Worm (Caenorhabditis elegans) whole organism, L4 larva: ENCODE results near the gene R31.2.

Experiments
- D1046.2 ChIP-seq: fragments of 200-800 bp; sonication (Bioruptor generic); IDR thresholded peaks from 2 replicates; pipeline ENCODE4 v1.3.6; 2022; ENCODE audit warnings: missing genetic modification characterization, missing compliant biosample characterization
- F26F4.8 ChIP-seq: fragments of 200-800 bp; sonication (Bioruptor generic); conservative IDR thresholded peaks from 2 replicates; pipeline ENCODE4 v1.3.6; 2022; ENCODE audit warnings: missing genetic modification characterization, missing compliant biosample characterization
- Y105C5A.15 ChIP-seq: fragments of 200-800 bp; sonication (Bioruptor generic); IDR thresholded peaks from 2 replicates; pipeline ENCODE4 v1.3.6; 2022; ENCODE audit warnings: missing genetic modification characterization, missing compliant biosample characterization
- Y75B8A.6 ChIP-seq: fragments of 200-800 bp; sonication (Bioruptor generic); IDR thresholded peaks from 2 replicates; pipeline ENCODE4 v1.3.6; 2022; ENCODE audit warnings: missing genetic modification reagents, missing genetic modification characterization, missing compliant biosample characterization
- ZK337.2 ChIP-seq: fragments of 200-800 bp; sonication (Bioruptor generic); IDR thresholded peaks from 2 replicates; pipeline ENCODE4 v1.3.6; 2022; ENCODE audit warnings: missing genetic modification reagents, missing genetic modification characterization, missing compliant biosample characterization
- aha-1 ChIP-seq: fragments of 150-350 bp; peaks from one replicate; lab custom pipeline; 2014; ENCODE audit warnings: missing biosample characterization, missing genetic modification characterization
- ama-1 ChIP-seq: fragments of 150-350 bp; optimal IDR thresholded peaks from 2 replicates; lab custom pipeline; 2014; ENCODE audit warnings: inconsistent platforms, mixed read lengths
- attf-4 ChIP-seq: sonication (generic microtip); optimal IDR thresholded peaks from 3 replicates; lab custom pipeline; 2017; ENCODE audit warnings: missing biosample characterization, missing genetic modification characterization
- ceh-20 ChIP-seq: fragments of 200-800 bp; sonication (Bioruptor generic); IDR thresholded peaks from 2 replicates; pipeline ENCODE4 v1.3.6; 2022; ENCODE audit warnings: missing genetic modification reagents, missing genetic modification characterization, missing compliant biosample characterization
- ceh-32 ChIP-seq: sonication (generic microtip); optimal IDR thresholded peaks from 2 replicates; lab custom pipeline; 2016; ENCODE audit warnings: mild to moderate bottlenecking, missing genetic modification characterization, missing compliant biosample characterization; ENCODE audit not compliant: poor library complexity
- ctbp-1 ChIP-seq: fragments of 200-800 bp; sonication (Bioruptor generic); IDR thresholded peaks from 2 replicates; pipeline ENCODE4 v1.3.6; 2022; ENCODE audit warnings: missing genetic modification reagents, missing genetic modification characterization, missing compliant biosample characterization
- daf-16 ChIP-seq, 3 experiments: sonication (generic microtip); optimal IDR thresholded peaks; 2 replicates each; lab custom pipeline; 2016 to 2017; ENCODE audit warnings: missing genetic modification characterization in 3 of 3, missing genetic modification reagents in 3 of 3, mild to moderate bottlenecking in 2 of 3, missing compliant biosample characterization in 2 of 3, missing biosample characterization in 1 of 3, moderate library complexity in 1 of 3
- daf-19 ChIP-seq: fragments of 200-800 bp; sonication (Bioruptor generic); conservative IDR thresholded peaks from 2 replicates; pipeline ENCODE4 v1.3.6; 2022; ENCODE audit warnings: missing genetic modification characterization, missing compliant biosample characterization
- dpl-1 ChIP-seq: fragments of 150-350 bp; optimal IDR thresholded peaks from 2 replicates; lab custom pipeline; 2014; ENCODE audit warnings: missing biosample characterization, missing genetic modification reagents, missing genetic modification characterization
- duxl-1 ChIP-seq: sonication (generic microtip); optimal IDR thresholded peaks from 2 replicates; lab custom pipeline; 2016; ENCODE audit warnings: mild to moderate bottlenecking, missing genetic modification characterization, moderate library complexity, missing compliant biosample characterization; ENCODE audit not compliant: poor library complexity
- dve-1 ChIP-seq: sonication (generic microtip); optimal IDR thresholded peaks from 2 replicates; lab custom pipeline; 2017; ENCODE audit warnings: antibody characterized with exemption, mild to moderate bottlenecking, missing genetic modification characterization, missing compliant biosample characterization; ENCODE audit not compliant: insufficient read depth
- hif-1 ChIP-seq, 2 experiments: sonication (generic microtip); optimal IDR thresholded peaks; 2 replicates each; lab custom pipeline; 2016 to 2017; ENCODE audit warnings: missing compliant biosample characterization in 2 of 2, missing genetic modification characterization in 2 of 2, missing genetic modification reagents in 2 of 2, missing genotype in 2 of 2, mild to moderate bottlenecking in 1 of 2
- hlh-11 ChIP-seq: fragments of 200-800 bp; sonication (Bioruptor generic); optimal IDR thresholded peaks from 2 replicates; lab custom pipeline; 2018; ENCODE audit warnings: mild to moderate bottlenecking, missing genetic modification characterization, missing compliant biosample characterization
- hlh-30 ChIP-seq: sonication (generic microtip); optimal IDR thresholded peaks from 2 replicates; lab custom pipeline; 2017; ENCODE audit warnings: antibody characterized with exemption, mild to moderate bottlenecking, missing genetic modification characterization, missing compliant biosample characterization; ENCODE audit not compliant: insufficient read depth
- lsy-2 ChIP-seq, 2 experiments: fragments of 150-350 bp in 1 of 2; sonication (generic microtip) in 1 of 2; optimal IDR thresholded peaks; 2 replicates each; lab custom pipeline; 2014 to 2017; ENCODE audit warnings: missing biosample characterization in 2 of 2, missing genetic modification characterization in 2 of 2
- madf-9 ChIP-seq: fragments of 200-800 bp; sonication (Bioruptor generic); conservative IDR thresholded peaks from 2 replicates; pipeline ENCODE4 v1.3.6; 2022; ENCODE audit warnings: missing genetic modification reagents, missing genetic modification characterization, missing compliant biosample characterization
- mep-1 ChIP-seq: fragments of 150-350 bp; sonication (generic microtip); optimal IDR thresholded peaks from 3 replicates; lab custom pipeline; 2014; ENCODE audit warnings: missing biosample characterization, missing genetic modification characterization
- mxl-2 ChIP-seq: fragments of 200-800 bp; sonication (Bioruptor generic); conservative IDR thresholded peaks from 2 replicates; pipeline ENCODE4 v1.3.6; 2022; ENCODE audit warnings: missing genetic modification reagents, missing genetic modification characterization, missing compliant biosample characterization
- mxl-3 ChIP-seq: fragments of 200-800 bp; sonication (Bioruptor generic); optimal IDR thresholded peaks from 2 replicates; lab custom pipeline; 2018; ENCODE audit warnings: mild to moderate bottlenecking, missing genetic modification characterization, missing compliant biosample characterization
- nhr-10 ChIP-seq: fragments of 150-350 bp; optimal IDR thresholded peaks from 2 replicates; lab custom pipeline; 2014; ENCODE audit warnings: missing biosample characterization, missing genetic modification characterization
- nhr-111 ChIP-seq: fragments of 200-800 bp; sonication (Bioruptor generic); optimal IDR thresholded peaks from 2 replicates; lab custom pipeline; 2018; ENCODE audit warnings: mild to moderate bottlenecking, missing genetic modification characterization, missing compliant biosample characterization
- nhr-42 ChIP-seq: fragments of 200-800 bp; sonication (Bioruptor generic); IDR thresholded peaks from 2 replicates; pipeline ENCODE4 v1.3.6; 2022; ENCODE audit warnings: missing genetic modification characterization, missing compliant biosample characterization
- php-3 ChIP-seq: fragments of 200-800 bp; sonication (Bioruptor generic); IDR thresholded peaks from 2 replicates; pipeline ENCODE4 v1.3.6; 2022; ENCODE audit warnings: missing genetic modification reagents, missing genetic modification characterization, missing compliant biosample characterization
- pqm-1 ChIP-seq: sonication (generic microtip); optimal IDR thresholded peaks from 2 replicates; lab custom pipeline; 2017; ENCODE audit warnings: missing biosample characterization, missing genetic modification characterization
- sdz-12 ChIP-seq: fragments of 200-800 bp; sonication (Bioruptor generic); optimal IDR thresholded peaks from 2 replicates; lab custom pipeline; 2018; ENCODE audit warnings: mild to moderate bottlenecking, missing genetic modification characterization, missing compliant biosample characterization
- skn-1 ChIP-seq: fragments of 150-350 bp; optimal IDR thresholded peaks from 2 replicates; lab custom pipeline; 2014; ENCODE audit warnings: missing biosample characterization, missing genetic modification characterization
- snpc-1.2 ChIP-seq: fragments of 200-800 bp; sonication (Bioruptor generic); IDR thresholded peaks from 2 replicates; pipeline ENCODE4 v1.3.6; 2022; ENCODE audit warnings: missing genetic modification reagents, missing genetic modification characterization, missing compliant biosample characterization
- spr-1 ChIP-seq: sonication (generic microtip); optimal IDR thresholded peaks from 2 replicates; lab custom pipeline; 2016; ENCODE audit warnings: mild to moderate bottlenecking, missing genetic modification characterization, missing compliant biosample characterization
- tra-1 ChIP-seq: fragments of 200-800 bp; sonication (Bioruptor generic); IDR thresholded peaks from 2 replicates; pipeline ENCODE4 v1.3.6; 2022; ENCODE audit warnings: missing genetic modification reagents, missing genetic modification characterization, missing compliant biosample characterization
- unc-62 ChIP-seq, 3 experiments: fragments of 150-350 bp in 1 of 3; sonication (generic microtip); optimal IDR thresholded peaks in 2 of 3; peaks in 1 of 3; 1 replicate in 1 of 3; 2 replicates in 2 of 3; lab custom pipeline; 2014 to 2017; ENCODE audit warnings: missing biosample characterization in 3 of 3, missing genetic modification characterization in 3 of 3, missing genetic modification reagents in 3 of 3, missing genotype in 1 of 3
- ztf-7 ChIP-seq: fragments of 150-350 bp; optimal IDR thresholded peaks from 2 replicates; lab custom pipeline; 2014; ENCODE audit warnings: missing biosample characterization, missing genetic modification characterization

R31.2 gene

ce11 chrV:11900127-11900526, 17.2 kb upstream of the R31.2 start (continued):
- TF ChIP-seq ceh-32 = no peak
- TF ChIP-seq ctbp-1 (GFP tag; lab: Robert Waterston, UW) = no peak
- TF ChIP-seq tra-1 (GFP tag; lab: Robert Waterston, UW) = no peak
- no peak for TF ChIP-seq ama-1 (lab: Kevin White, UChicago)
- TF ChIP-seq hif-1 (tag; optimal IDR thresholded peaks at IDR 0.05; lab: Kevin White, UChicago) = no peak
- TF ChIP-seq snpc-1.2 (GFP tag; lab: Robert Waterston, UW) = no peak
- no peak for TF ChIP-seq D1046.2 (GFP tag; lab: Robert Waterston, UW)
- no peak for TF ChIP-seq ceh-20 (GFP tag; lab: Robert Waterston, UW)
- TF ChIP-seq hlh-30 (tag; lab: Kevin White, UChicago) = no peak

- TF ChIP-seq aha-1 (peak; percentile 94), attf-4 (tag; lab: Kevin White, UChicago) (no peak)
Measured at ce11 chrV:11901260-11901659, 16.1 kb upstream of the R31.2 start.

- TF ChIP-seq unc-62 (GFP tag; optimal IDR thresholded peaks at IDR 0.05 in 1 of 2; lab: Kevin White, UChicago) (peak in 1 of 2 experiments; percentile 81), unc-62 (tag; optimal IDR thresholded peaks at IDR 0.05; lab: Kevin White, UChicago) (no peak), spr-1 (tag; lab: Kevin White, UChicago) (no peak)
- TF ChIP-seq, all 104 proteins: peak for 1
Measured at ce11 chrV:11902161-11902560, 15.2 kb upstream of the R31.2 start.

- no peak for TF ChIP-seq ceh-32
- no peak for TF ChIP-seq skn-1 (tag; lab: Kevin White, UChicago)
- TF ChIP-seq mxl-2 (GFP tag; lab: Robert Waterston, UW) = no peak
- TF ChIP-seq lsy-2 (tag; optimal IDR thresholded peaks at IDR 0.05; lab: Kevin White, UChicago) = no peak
- TF ChIP-seq aha-1 = peak; percentile 93
- TF ChIP-seq spr-1 (tag; lab: Kevin White, UChicago) = no peak
- no peak for TF ChIP-seq nhr-42 (GFP tag; lab: Robert Waterston, UW)
Measured at ce11 chrV:11905977-11906376, 11.4 kb upstream of the R31.2 start.

ce11 chrV:11913283-11913682, 4.1 kb upstream of the R31.2 start:
- no peak for TF ChIP-seq ZK337.2 (GFP tag; lab: Robert Waterston, UW)
- peak in 1 of 2 experiments; percentile 82 for TF ChIP-seq unc-62 (GFP tag; optimal IDR thresholded peaks at IDR 0.05 in 1 of 2; lab: Kevin White, UChicago)
- TF ChIP-seq unc-62 (tag; optimal IDR thresholded peaks at IDR 0.05; lab: Kevin White, UChicago) = no peak

ce11 chrV:11919639-11920038, 2.3 kb downstream of the R31.2 start:
- 0 out of 2 replicates have a peak, but pooled peaks have one; percentile 53 for TF ChIP-seq daf-19 (GFP tag; lab: Robert Waterston, UW)
- no peak for TF ChIP-seq dpl-1 (GFP tag; lab: Kevin White, UChicago)
- TF ChIP-seq mxl-3 = no peak
- TF ChIP-seq hlh-11 = peak; percentile 12

ce11 chrV:11921229-11921628, 3.9 kb downstream of the R31.2 start:
- TF ChIP-seq daf-16 (GFP tag; optimal IDR thresholded peaks at IDR 0.05; lab: Kevin White, UChicago) (no peak), daf-16 (tag; optimal IDR thresholded peaks at IDR 0.05; lab: Kevin White, UChicago) (peak; percentile 80), sdz-12 (no peak), dve-1 (tag; lab: Kevin White, UChicago) (peak; percentile 75), ama-1 (lab: Kevin White, UChicago) (peak; percentile 34), Y105C5A.15 (GFP tag; lab: Robert Waterston, UW) (no peak), F26F4.8 (no peak), hif-1 (tag; optimal IDR thresholded peaks at IDR 0.05; lab: Kevin White, UChicago) (peak in 1 of 2 experiments; percentile 39), nhr-42 (GFP tag; lab: Robert Waterston, UW) (no peak), Y75B8A.6 (GFP tag; lab: Robert Waterston, UW) (0 out of 2 replicates have a peak, but pooled peaks have one; percentile 51), nhr-111 (no peak), ztf-7 (no peak), mxl-3 (peak; percentile 60), spr-1 (tag; lab: Kevin White, UChicago) (no peak), php-3 (GFP tag; lab: Robert Waterston, UW) (0 out of 2 replicates have a peak, but pooled peaks have one; percentile 18), pqm-1 (tag; lab: Kevin White, UChicago) (peak; percentile 36), nhr-10 (tag; lab: Kevin White, UChicago) (peak; percentile 3), hlh-11 (peak; percentile 88), madf-9 (no peak), duxl-1 (tag; lab: Kevin White, UChicago) (peak; percentile 5), hlh-30 (tag; lab: Kevin White, UChicago) (peak; percentile 88), mep-1 (tag; lab: Kevin White, UChicago) (peak; percentile 73)
